Fruit fly (Drosophila melanogaster) whole organism, embryonic: ENCODE measurements around the gene CG42571.
A peak's percentile ranks its signal among the peaks of the same experiment; 100 is the strongest.

Experiments
- ATbp ChIP-seq: fragments of 200-800 bp; sonication (Bioruptor generic); optimal IDR thresholded peaks from 2 replicates; lab custom pipeline; 2017; ENCODE audit warnings: missing biosample characterization, mild to moderate bottlenecking, missing genetic modification characterization, missing genetic modification reagents
- Bgb ChIP-seq: fragments of 200-800 bp; sonication (Bioruptor generic); IDR thresholded peaks from 2 replicates; pipeline ENCODE4 v1.3.6; 2022; ENCODE audit warnings: missing biosample characterization, missing genetic modification characterization; ENCODE audit not compliant: partially characterized antibody
- CG1024 ChIP-seq: fragments of 200-800 bp; sonication (Bioruptor generic); IDR thresholded peaks from 2 replicates; pipeline ENCODE4 v1.3.6; 2022; ENCODE audit warnings: missing biosample characterization, missing genetic modification characterization
- CG10565 ChIP-seq: fragments of 200-800 bp; sonication (Bioruptor generic); optimal IDR thresholded peaks from 3 replicates; lab custom pipeline; 2016; ENCODE audit warnings: missing biosample characterization, mild to moderate bottlenecking, missing genetic modification characterization
- CG12236 ChIP-seq: fragments of 200-800 bp; sonication (Bioruptor generic); optimal IDR thresholded peaks from 2 replicates; lab custom pipeline; 2016; ENCODE audit warnings: missing biosample characterization, missing genetic modification characterization
- CG13624 ChIP-seq: fragments of 200-800 bp; sonication (Bioruptor generic); optimal IDR thresholded peaks from 2 replicates; lab custom pipeline; 2016; ENCODE audit warnings: missing biosample characterization, missing genetic modification characterization
- CG14014 ChIP-seq: fragments of 200-800 bp; sonication (Bioruptor generic); IDR thresholded peaks from 2 replicates; pipeline ENCODE4 v1.3.6; 2022; ENCODE audit warnings: missing biosample characterization, missing genetic modification characterization
- CG14710 ChIP-seq: fragments of 200-800 bp; sonication (Bioruptor generic); optimal IDR thresholded peaks from 3 replicates; lab custom pipeline; 2019; ENCODE audit warnings: missing biosample characterization, mild to moderate bottlenecking, missing genetic modification characterization, moderate library complexity
- CG14860 ChIP-seq: fragments of 200-800 bp; sonication (Bioruptor generic); IDR thresholded peaks from 3 replicates; pipeline ENCODE4 v1.3.6; 2022; ENCODE audit warnings: missing biosample characterization, missing genetic modification characterization; ENCODE audit not compliant: partially characterized antibody
- CG17186 ChIP-seq: fragments of 200-800 bp; sonication (Bioruptor generic); optimal IDR thresholded peaks from 3 replicates; lab custom pipeline; 2017; ENCODE audit warnings: missing biosample characterization, missing genetic modification reagents, missing genetic modification characterization
- CG18262 ChIP-seq: fragments of 200-800 bp; optimal IDR thresholded peaks from 3 replicates; lab custom pipeline; 2019; ENCODE audit warnings: missing biosample characterization, mild to moderate bottlenecking, missing genetic modification characterization, moderate library complexity
- CG3065 ChIP-seq: fragments of 200-800 bp; sonication (Bioruptor generic); optimal IDR thresholded peaks from 2 replicates; lab custom pipeline; 2016; ENCODE audit warnings: missing biosample characterization, missing genetic modification characterization
- CG4282 ChIP-seq: fragments of 200-800 bp; sonication (Bioruptor generic); optimal IDR thresholded peaks from 2 replicates; lab custom pipeline; 2016; ENCODE audit warnings: missing biosample characterization, missing genetic modification characterization
- CG4424 ChIP-seq: fragments of 200-800 bp; sonication (Bioruptor generic); optimal IDR thresholded peaks from 3 replicates; lab custom pipeline; 2016; ENCODE audit warnings: missing biosample characterization, missing genetic modification characterization
- CG4617 ChIP-seq: fragments of 200-800 bp; sonication (Bioruptor generic); optimal IDR thresholded peaks from 3 replicates; lab custom pipeline; 2016; ENCODE audit warnings: missing biosample characterization, missing genetic modification characterization, borderline replicate concordance
- CG7372 ChIP-seq: fragments of 200-800 bp; sonication (Bioruptor generic); IDR thresholded peaks from 2 replicates; pipeline ENCODE4 v1.3.6; 2022; ENCODE audit warnings: missing biosample characterization, missing genetic modification characterization
- CG7745 ChIP-seq: fragments of 200-800 bp; sonication (Bioruptor generic); optimal IDR thresholded peaks from 2 replicates; lab custom pipeline; 2018; ENCODE audit warnings: missing biosample characterization, mild to moderate bottlenecking, missing genetic modification characterization, moderate library complexity
- CG7786 ChIP-seq: fragments of 200-800 bp; sonication (Bioruptor generic); optimal IDR thresholded peaks from 2 replicates; lab custom pipeline; 2016; ENCODE audit warnings: missing biosample characterization, missing genetic modification characterization
- CG9817 ChIP-seq: fragments of 200-800 bp; sonication (Bioruptor generic); optimal IDR thresholded peaks from 2 replicates; lab custom pipeline; 2018; ENCODE audit warnings: missing biosample characterization, mild to moderate bottlenecking, missing genetic modification characterization, moderate library complexity
- CG9932 ChIP-seq: fragments of 200-800 bp; sonication (Bioruptor generic); IDR thresholded peaks from 2 replicates; pipeline ENCODE4 v1.3.6; 2022; ENCODE audit warnings: missing biosample characterization, missing genetic modification characterization
- Chrac-16 ChIP-seq: fragments of 200-800 bp; sonication (Bioruptor generic); optimal IDR thresholded peaks from 3 replicates; lab custom pipeline; 2016; ENCODE audit warnings: missing biosample characterization, missing genetic modification characterization
- D19A ChIP-seq: fragments of 200-800 bp; optimal IDR thresholded peaks from 3 replicates; lab custom pipeline; 2019; ENCODE audit warnings: missing biosample characterization, mild to moderate bottlenecking, missing genetic modification characterization, moderate library complexity
- E2f2 ChIP-seq: fragments of 200-800 bp; sonication (Bioruptor generic); IDR thresholded peaks from 2 replicates; pipeline ENCODE4 v1.3.6; 2022; ENCODE audit warnings: missing biosample characterization, missing genetic modification characterization
- Eip74EF ChIP-seq, 2 experiments: fragments of 200-800 bp in 1 of 2; fragments of >200 bp in 1 of 2; sonication (Bioruptor generic) in 1 of 2; optimal IDR thresholded peaks; 2 replicates each; lab custom pipeline; 2017 to 2019; ENCODE audit warnings: missing biosample characterization in 2 of 2, missing genetic modification characterization in 2 of 2, mild to moderate bottlenecking in 1 of 2, moderate library complexity in 1 of 2
- Gsc ChIP-seq: fragments of 200-800 bp; sonication (Bioruptor generic); IDR thresholded peaks from 2 replicates; pipeline ENCODE4 v1.3.6; 2022; ENCODE audit warnings: missing biosample characterization, missing genetic modification characterization
- Hand ChIP-seq: fragments of 200-800 bp; sonication (Bioruptor generic); optimal IDR thresholded peaks from 2 replicates; lab custom pipeline; 2017; ENCODE audit warnings: mild to moderate bottlenecking, missing biosample characterization, missing genetic modification reagents, missing genetic modification characterization
- HmgD ChIP-seq: fragments of 200-800 bp; sonication (Bioruptor generic); optimal IDR thresholded peaks from 3 replicates; lab custom pipeline; 2016; ENCODE audit warnings: missing biosample characterization, missing genetic modification characterization
- Hr51 ChIP-seq, 2 experiments: fragments of 200-800 bp; sonication (Bioruptor generic); optimal IDR thresholded peaks; 2 replicates in 1 of 2; 3 replicates in 1 of 2; lab custom pipeline; 2016 to 2018; ENCODE audit warnings: missing biosample characterization in 2 of 2, missing genetic modification characterization in 2 of 2, mild to moderate bottlenecking in 1 of 2, moderate library complexity in 1 of 2
- Nf-YA ChIP-seq: fragments of 200-800 bp; sonication (Bioruptor generic); IDR thresholded peaks from 2 replicates; pipeline ENCODE4 v1.3.6; 2022; ENCODE audit warnings: missing biosample characterization, missing genetic modification characterization
- Opbp ChIP-seq: fragments of 200-800 bp; sonication (Bioruptor generic); IDR thresholded peaks from 3 replicates; pipeline ENCODE4 v1.3.6; 2022; ENCODE audit warnings: missing biosample characterization, missing genetic modification characterization; ENCODE audit not compliant: partially characterized antibody
- Sry-δ ChIP-seq: fragments of 200-800 bp; sonication (Bioruptor generic); optimal IDR thresholded peaks from 2 replicates; lab custom pipeline; 2016; ENCODE audit warnings: missing biosample characterization, missing genetic modification characterization
- Ssrp ChIP-seq: fragments of 200-800 bp; sonication (Bioruptor generic); optimal IDR thresholded peaks from 2 replicates; lab custom pipeline; 2018; ENCODE audit warnings: missing biosample characterization, mild to moderate bottlenecking, missing genetic modification characterization, moderate library complexity
- Trl ChIP-seq, 3 experiments: fragments of >200 bp in 2 of 3; fragments of 200-800 bp in 1 of 3; sonication (Bioruptor generic) in 1 of 3; optimal IDR thresholded peaks; 2 replicates in 1 of 3; 3 replicates in 2 of 3; lab custom pipeline; 2016 to 2017; ENCODE audit warnings: missing biosample characterization in 1 of 3, missing genetic modification characterization in 1 of 3
- Usf ChIP-seq: fragments of 200-800 bp; sonication (Bioruptor generic); optimal IDR thresholded peaks from 2 replicates; lab custom pipeline; 2017; ENCODE audit warnings: missing genotype, missing biosample characterization, missing genetic modification characterization
- ab ChIP-seq: fragments of 200-800 bp; sonication (Bioruptor generic); optimal IDR thresholded peaks from 2 replicates; lab custom pipeline; 2016; ENCODE audit warnings: missing biosample characterization, missing genetic modification characterization
- dm ChIP-seq: fragments of 200-800 bp; sonication (Bioruptor generic); optimal IDR thresholded peaks from 3 replicates; lab custom pipeline; 2016; ENCODE audit warnings: missing biosample characterization, missing genetic modification characterization
- emc ChIP-seq: fragments of 200-800 bp; sonication (Bioruptor generic); optimal IDR thresholded peaks from 2 replicates; lab custom pipeline; 2016; ENCODE audit warnings: missing biosample characterization, missing genetic modification characterization
- gcm2 ChIP-seq: fragments of 200-800 bp; sonication (Bioruptor generic); optimal IDR thresholded peaks from 2 replicates; lab custom pipeline; 2016; ENCODE audit warnings: missing biosample characterization, missing genetic modification characterization
- grau ChIP-seq: fragments of 200-800 bp; optimal IDR thresholded peaks from 3 replicates; lab custom pipeline; 2019; ENCODE audit warnings: missing biosample characterization, mild to moderate bottlenecking, missing genetic modification characterization, moderate library complexity
- jumu ChIP-seq: fragments of 200-800 bp; sonication (Bioruptor generic); optimal IDR thresholded peaks from 3 replicates; lab custom pipeline; 2016; ENCODE audit warnings: missing biosample characterization, missing genetic modification characterization
- ken ChIP-seq: fragments of 200-800 bp; sonication (Bioruptor generic); IDR thresholded peaks from 3 replicates; pipeline ENCODE4 v1.3.6; 2022; ENCODE audit warnings: missing biosample characterization, missing genetic modification characterization
- lab ChIP-seq: fragments of 200-800 bp; sonication (Bioruptor generic); optimal IDR thresholded peaks from 3 replicates; lab custom pipeline; 2017; ENCODE audit warnings: missing biosample characterization, missing genetic modification characterization, mild to moderate bottlenecking, moderate library complexity, missing genetic modification reagents
- nerfin-1 ChIP-seq: fragments of 200-800 bp; sonication (Bioruptor generic); optimal IDR thresholded peaks from 3 replicates; lab custom pipeline; 2019; ENCODE audit warnings: missing biosample characterization, mild to moderate bottlenecking, missing genetic modification characterization, moderate library complexity
- p53 ChIP-seq: fragments of 200-800 bp; sonication (Bioruptor generic); optimal IDR thresholded peaks from 2 replicates; lab custom pipeline; 2016; ENCODE audit warnings: missing biosample characterization, missing genetic modification characterization
- peb ChIP-seq: fragments of 200-800 bp; sonication (Bioruptor generic); IDR thresholded peaks from 2 replicates; pipeline ENCODE4 v1.3.6; 2022; ENCODE audit warnings: missing biosample characterization, missing genetic modification characterization
- pfk ChIP-seq: fragments of 200-800 bp; sonication (Bioruptor generic); optimal IDR thresholded peaks from 2 replicates; lab custom pipeline; 2018; ENCODE audit warnings: missing biosample characterization, mild to moderate bottlenecking, missing genetic modification characterization, moderate library complexity
- pho ChIP-seq: fragments of 200-800 bp; sonication (Bioruptor generic); optimal IDR thresholded peaks from 2 replicates; lab custom pipeline; 2016; ENCODE audit warnings: missing biosample characterization, missing genetic modification characterization
- shn ChIP-seq: fragments of 200-800 bp; sonication (Bioruptor generic); optimal IDR thresholded peaks from 3 replicates; lab custom pipeline; 2016; ENCODE audit warnings: missing biosample characterization, missing genetic modification characterization
- sima ChIP-seq: fragments of 200-800 bp; sonication (Bioruptor generic); optimal IDR thresholded peaks from 2 replicates; lab custom pipeline; 2016; ENCODE audit warnings: missing biosample characterization, missing genetic modification characterization
- tgo ChIP-seq: fragments of 200-800 bp; sonication (Bioruptor generic); IDR thresholded peaks from 3 replicates; pipeline ENCODE4 v1.3.6; 2022; ENCODE audit warnings: missing biosample characterization, missing genetic modification characterization
- ttk ChIP-seq: fragments of 200-800 bp; sonication (Bioruptor generic); IDR thresholded peaks from 2 replicates; pipeline ENCODE4 v2.1.2; 2022; ENCODE audit warnings: missing biosample characterization, missing genetic modification characterization

The CG42571 gene

dm6 chr3L:15728195-15728594, 11.9 kb downstream of the CG42571 start, which contains the start of gene comm (continued):
- TF ChIP-seq HmgD (GFP tag; lab: Kevin White, UChicago) (peak; percentile 39), Sry-δ (no peak), CG7786 (GFP tag; lab: Kevin White, UChicago) (no peak), pfk (GFP tag; lab: Kevin White, UChicago) (peak; percentile 26), sima (no peak), Eip74EF (GFP tag; optimal IDR thresholded peaks at IDR 0.05; lab: Kevin White, UChicago) (peak in 1 of 2 experiments; percentile 32), emc (GFP tag; lab: Kevin White, UChicago) (no peak), CG9817 (tag; lab: Kevin White, UChicago) (no peak), shn (GFP tag; lab: Kevin White, UChicago) (no peak), CG7745 (tag; lab: Kevin White, UChicago) (peak; percentile 41), nerfin-1 (tag; lab: Kevin White, UChicago) (peak; percentile 70), tgo (no peak), Chrac-16 (GFP tag; lab: Kevin White, UChicago) (no peak), Usf (no peak), CG14710 (tag; lab: Kevin White, UChicago) (no peak), Bgb (peak; percentile 77), pho (GFP tag; lab: Kevin White, UChicago) (peak; percentile 17), Gsc (GFP tag; lab: Robert Waterston, UW) (no peak), ATbp (GFP tag; lab: Kevin White, UChicago) (no peak), CG9932 (GFP tag; lab: Robert Waterston, UW) (no peak), peb (GFP tag; lab: Robert Waterston, UW) (no peak), grau (tag; lab: Kevin White, UChicago) (peak; percentile 27), CG4617 (GFP tag; lab: Kevin White, UChicago) (no peak), Trl (optimal IDR thresholded peaks at IDR 0.05; lab: Kevin White, UChicago) (peak; percentile 60 to 70), Trl (GFP tag; optimal IDR thresholded peaks at IDR 0.05; lab: Kevin White, UChicago) (peak; percentile 38), ken (no peak), CG14860 (GFP tag; lab: Robert Waterston, UW) (no peak), p53 (GFP tag; lab: Kevin White, UChicago) (peak; percentile 16), lab (GFP tag; lab: Kevin White, UChicago) (peak; percentile 42), ttk (GFP tag; lab: Robert Waterston, UW) (no peak), CG7372 (GFP tag; lab: Robert Waterston, UW) (no peak), CG1024 (GFP tag; lab: Robert Waterston, UW) (peak; percentile 33; the same call in 1 of the 2 replicates), CG13624 (GFP tag; lab: Kevin White, UChicago) (peak; percentile 31), Hand (GFP tag; lab: Kevin White, UChicago) (peak; percentile 11), Hr51 (GFP tag; optimal IDR thresholded peaks at IDR 0.05; lab: Kevin White, UChicago) (no peak), CG4282 (GFP tag; lab: Kevin White, UChicago) (no peak), dm (no peak), ab (no peak), CG18262 (tag; lab: Kevin White, UChicago) (peak; percentile 25), CG3065 (GFP tag; lab: Kevin White, UChicago) (no peak), CG14014 (GFP tag; lab: Robert Waterston, UW) (peak; percentile 59; the same call in 1 of the 2 replicates), CG17186 (GFP tag; lab: Kevin White, UChicago) (no peak), CG12236 (no peak), CG10565 (GFP tag; lab: Kevin White, UChicago) (no peak), Opbp (GFP tag; lab: Robert Waterston, UW) (peak; percentile 83), jumu (GFP tag; lab: Kevin White, UChicago) (no peak), CG4424 (no peak), gcm2 (GFP tag; lab: Kevin White, UChicago) (no peak), Nf-YA (GFP tag; lab: Robert Waterston, UW) (peak; percentile 62), E2f2 (GFP tag; lab: Robert Waterston, UW) (peak; percentile 23; the same call in 1 of the 2 replicates), D19A (tag; lab: Kevin White, UChicago) (peak; percentile 14), Ssrp (no peak)
